Worm (Caenorhabditis elegans) whole organism, L3 larva: ENCODE results near the gene F33H1.4.

Experiments
- ceh-28 ChIP-seq: fragments of 150-350 bp; optimal IDR thresholded peaks from 2 replicates; lab custom pipeline; 2014; ENCODE audit warnings: missing biosample characterization, missing genetic modification reagents, missing genetic modification characterization
- skn-1 ChIP-seq: fragments of 150-350 bp; optimal IDR thresholded peaks from 2 replicates; lab custom pipeline; 2014; ENCODE audit warnings: missing biosample characterization, missing genetic modification characterization
- snpc-4 ChIP-seq: fragments of 150-350 bp; optimal IDR thresholded peaks from 2 replicates; lab custom pipeline; 2014; ENCODE audit warnings: missing biosample characterization, missing genetic modification characterization

DNA sequence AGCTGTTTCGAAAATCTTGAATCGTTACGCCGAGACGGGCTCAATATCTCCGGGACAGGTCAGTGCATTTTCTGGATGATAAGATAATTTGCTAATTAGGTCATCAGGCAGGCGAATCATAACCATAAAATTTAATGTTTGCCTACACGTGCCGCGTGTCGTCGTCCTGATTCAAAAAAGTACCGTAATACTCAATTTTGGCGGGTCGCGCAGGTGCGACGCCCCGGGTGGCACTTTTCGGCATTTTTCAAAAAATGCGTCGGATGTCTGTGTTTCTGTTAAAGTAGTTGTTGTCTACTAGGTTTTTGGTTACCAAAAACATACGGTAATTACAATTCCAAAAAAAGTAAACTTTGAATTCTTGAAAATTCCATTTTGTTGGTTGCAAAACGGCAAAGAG lies 26.9 kb upstream of the F33H1.4 start:
- TF ChIP-seq ceh-28 (tag; lab: Kevin White, UChicago) (no peak), snpc-4 (tag; lab: Kevin White, UChicago) (no peak), skn-1 (tag; lab: Kevin White, UChicago) (no peak)
